Fruit fly (Drosophila melanogaster) whole organism, embryonic: ENCODE results near the gene spn-B.

Experiments
- Antp ChIP-seq: fragments of 200-800 bp; sonication (Bioruptor generic); optimal IDR thresholded peaks from 3 replicates; lab custom pipeline; 2016; ENCODE audit warnings: missing biosample characterization, missing genetic modification characterization
- Awh ChIP-seq: fragments of 200-800 bp; sonication (Bioruptor generic); IDR thresholded peaks from 2 replicates; pipeline ENCODE4, ENCODE4 v1.3.6; 2022; ENCODE audit warnings: missing biosample characterization, missing genetic modification characterization
- B-H1 ChIP-seq: fragments of 200-800 bp; sonication (Bioruptor generic); IDR thresholded peaks from 3 replicates; pipeline ENCODE4 v1.3.6; 2022; ENCODE audit warnings: missing biosample characterization, missing genetic modification characterization
- CG10147 ChIP-seq: fragments of 200-800 bp; sonication (Bioruptor generic); optimal IDR thresholded peaks from 2 replicates; lab custom pipeline; 2019; ENCODE audit warnings: missing biosample characterization, mild to moderate bottlenecking, missing genetic modification characterization, moderate library complexity
- CG1024 ChIP-seq: fragments of 200-800 bp; sonication (Bioruptor generic); IDR thresholded peaks from 2 replicates; pipeline ENCODE4 v1.3.6; 2022; ENCODE audit warnings: missing biosample characterization, missing genetic modification characterization
- CG10321 ChIP-seq: fragments of 200-800 bp; sonication (Bioruptor generic); IDR thresholded peaks from 2 replicates; pipeline ENCODE4 v1.3.6; 2022; ENCODE audit warnings: missing biosample characterization, missing genetic modification characterization
- CG10565 ChIP-seq: fragments of 200-800 bp; sonication (Bioruptor generic); optimal IDR thresholded peaks from 3 replicates; lab custom pipeline; 2016; ENCODE audit warnings: missing biosample characterization, mild to moderate bottlenecking, missing genetic modification characterization
- CG11398 ChIP-seq: fragments of 200-800 bp; sonication (Bioruptor generic); optimal IDR thresholded peaks from 2 replicates; lab custom pipeline; 2016; ENCODE audit warnings: missing biosample characterization, missing genetic modification characterization
- CG11695 ChIP-seq: fragments of 200-800 bp; sonication (Bioruptor generic); IDR thresholded peaks from 3 replicates; pipeline ENCODE4 v1.3.6; 2022; ENCODE audit warnings: missing biosample characterization, missing genetic modification characterization
- CG14050 ChIP-seq: fragments of 200-800 bp; sonication (Bioruptor generic); IDR thresholded peaks from 3 replicates; pipeline ENCODE4 v1.3.6; 2022; ENCODE audit warnings: missing biosample characterization, missing genetic modification characterization
- CG1529 ChIP-seq: fragments of 200-800 bp; sonication (Bioruptor generic); optimal IDR thresholded peaks from 3 replicates; lab custom pipeline; 2018; ENCODE audit warnings: missing biosample characterization, missing genetic modification characterization
- CG1603 ChIP-seq: fragments of 200-800 bp; sonication (Bioruptor generic); optimal IDR thresholded peaks from 2 replicates; lab custom pipeline; 2019; ENCODE audit warnings: missing biosample characterization, mild to moderate bottlenecking, missing genetic modification characterization, moderate library complexity
- CG16779 ChIP-seq: fragments of 200-800 bp; sonication (Bioruptor generic); IDR thresholded peaks from 2 replicates; pipeline ENCODE4 v1.3.6; 2022; ENCODE audit warnings: missing biosample characterization, missing genetic modification characterization
- CG16813 ChIP-seq: fragments of 200-800 bp; sonication (Bioruptor generic); IDR thresholded peaks from 3 replicates; pipeline ENCODE4 v1.3.6; 2022; ENCODE audit warnings: missing biosample characterization, missing genetic modification characterization; ENCODE audit not compliant: partially characterized antibody
- CG1792 ChIP-seq: fragments of 200-800 bp; sonication (Bioruptor generic); optimal IDR thresholded peaks from 2 replicates; lab custom pipeline; 2016; ENCODE audit warnings: missing biosample characterization, missing genetic modification characterization
- CG2875 ChIP-seq: fragments of 200-800 bp; sonication (Bioruptor generic); optimal IDR thresholded peaks from 2 replicates; lab custom pipeline; 2017; ENCODE audit warnings: missing biosample characterization, mild to moderate bottlenecking, missing genetic modification characterization, missing genetic modification reagents
- CG30431 ChIP-seq: fragments of 200-800 bp; sonication (Bioruptor generic); optimal IDR thresholded peaks from 2 replicates; lab custom pipeline; 2017; ENCODE audit warnings: missing biosample characterization, missing genetic modification characterization
- CG3163 ChIP-seq: fragments of 200-800 bp; sonication (Bioruptor generic); optimal IDR thresholded peaks from 3 replicates; lab custom pipeline; 2016; ENCODE audit warnings: missing biosample characterization, missing genetic modification characterization
- CG34422 ChIP-seq: fragments of 200-800 bp; sonication (Bioruptor generic); IDR thresholded peaks from 3 replicates; pipeline ENCODE4 v1.3.6; 2022; ENCODE audit warnings: missing biosample characterization, missing genetic modification characterization
- CG6175 ChIP-seq: fragments of 200-800 bp; sonication (Bioruptor generic); IDR thresholded peaks from 3 replicates; pipeline ENCODE4 v1.3.6; 2022; ENCODE audit warnings: missing biosample characterization, missing genetic modification characterization
- CG6272 ChIP-seq: fragments of 200-800 bp; sonication (Bioruptor generic); IDR thresholded peaks from 2 replicates; pipeline ENCODE4 v1.3.6; 2022; ENCODE audit warnings: missing biosample characterization, missing genetic modification characterization
- CG9876 ChIP-seq: fragments of 200-800 bp; sonication (Bioruptor generic); optimal IDR thresholded peaks from 2 replicates; lab custom pipeline; 2016; ENCODE audit warnings: missing biosample characterization, missing genetic modification characterization
- CTCF ChIP-seq: fragments of 200-800 bp; sonication (Bioruptor generic); optimal IDR thresholded peaks from 2 replicates; lab custom pipeline; 2017; ENCODE audit warnings: missing biosample characterization, mild to moderate bottlenecking, missing genetic modification characterization, moderate library complexity
- Dek ChIP-seq: fragments of 200-800 bp; sonication (Bioruptor generic); optimal IDR thresholded peaks from 3 replicates; lab custom pipeline; 2019; ENCODE audit warnings: missing biosample characterization, mild to moderate bottlenecking, missing genetic modification characterization, moderate library complexity
- Drgx ChIP-seq: fragments of 200-800 bp; sonication (Bioruptor generic); IDR thresholded peaks from 2 replicates; pipeline ENCODE4 v1.3.6; 2022; ENCODE audit warnings: missing biosample characterization, missing genetic modification characterization
- GATAe ChIP-seq: fragments of 200-800 bp; sonication (Bioruptor generic); conservative IDR thresholded peaks from 2 replicates; pipeline ENCODE4 v1.3.6; 2022; ENCODE audit warnings: missing biosample characterization, missing genetic modification characterization
- H2.0 ChIP-seq: fragments of 200-800 bp; sonication (Bioruptor generic); IDR thresholded peaks from 2 replicates; pipeline ENCODE4 v1.3.6; 2022; ENCODE audit warnings: missing biosample characterization, missing genetic modification characterization
- Hey ChIP-seq: fragments of 200-800 bp; sonication (Bioruptor generic); optimal IDR thresholded peaks from 3 replicates; lab custom pipeline; 2018; ENCODE audit warnings: missing biosample characterization, mild to moderate bottlenecking, missing genetic modification characterization
- HmgD ChIP-seq: fragments of 200-800 bp; sonication (Bioruptor generic); optimal IDR thresholded peaks from 3 replicates; lab custom pipeline; 2016; ENCODE audit warnings: missing biosample characterization, missing genetic modification characterization
- Hsf ChIP-seq: fragments of 200-800 bp; sonication (Bioruptor generic); optimal IDR thresholded peaks from 3 replicates; lab custom pipeline; 2016; ENCODE audit warnings: missing biosample characterization, missing genetic modification characterization
- Mes4 ChIP-seq: fragments of 200-800 bp; sonication (Bioruptor generic); optimal IDR thresholded peaks from 2 replicates; lab custom pipeline; 2016; ENCODE audit warnings: missing biosample characterization, missing genetic modification characterization
- NC2α ChIP-seq: fragments of 200-800 bp; sonication (Bioruptor generic); optimal IDR thresholded peaks from 2 replicates; lab custom pipeline; 2016; ENCODE audit warnings: missing biosample characterization, missing genetic modification characterization
- Oaz ChIP-seq: fragments of 200-800 bp; sonication (Bioruptor generic); IDR thresholded peaks from 2 replicates; pipeline ENCODE4 v1.3.6; 2022; ENCODE audit warnings: missing biosample characterization, missing genetic modification characterization
- Ptx1 ChIP-seq: fragments of 200-800 bp; sonication (Bioruptor generic); IDR thresholded peaks from 2 replicates; pipeline ENCODE4 v1.3.6; 2022; ENCODE audit warnings: missing biosample characterization, missing genetic modification characterization
- Side ChIP-seq: fragments of 200-800 bp; sonication (Bioruptor generic); optimal IDR thresholded peaks from 2 replicates; lab custom pipeline; 2016; ENCODE audit warnings: missing biosample characterization, missing genetic modification characterization
- Sox102F ChIP-seq: fragments of 200-800 bp; sonication (Bioruptor generic); optimal IDR thresholded peaks from 2 replicates; lab custom pipeline; 2018; ENCODE audit warnings: missing biosample characterization, mild to moderate bottlenecking, missing genetic modification characterization, moderate library complexity
- abd-A ChIP-seq: fragments of 200-800 bp; sonication (Bioruptor generic); optimal IDR thresholded peaks from 3 replicates; lab custom pipeline; 2019; ENCODE audit warnings: missing biosample characterization, mild to moderate bottlenecking, missing genetic modification characterization, moderate library complexity
- ash1 ChIP-seq: fragments of 200-800 bp; sonication (Bioruptor generic); optimal IDR thresholded peaks from 2 replicates; lab custom pipeline; 2018; ENCODE audit warnings: missing biosample characterization, mild to moderate bottlenecking, missing genetic modification characterization
- bbx ChIP-seq: fragments of 200-800 bp; sonication (Bioruptor generic); IDR thresholded peaks from 2 replicates; pipeline ENCODE4 v1.3.6; 2022; ENCODE audit warnings: missing biosample characterization, missing genetic modification characterization; ENCODE audit not compliant: partially characterized antibody
- br ChIP-seq: fragments of >200 bp; optimal IDR thresholded peaks from 2 replicates; lab custom pipeline; 2017
- da ChIP-seq: fragments of 200-800 bp; sonication (Bioruptor generic); optimal IDR thresholded peaks from 2 replicates; lab custom pipeline; 2016; ENCODE audit warnings: missing biosample characterization, missing genetic modification characterization
- dmrt11E ChIP-seq: fragments of 200-800 bp; sonication (Bioruptor generic); optimal IDR thresholded peaks from 3 replicates; lab custom pipeline; 2018; ENCODE audit warnings: missing biosample characterization, mild to moderate bottlenecking, missing genetic modification characterization, moderate library complexity
- dmrt99B ChIP-seq: fragments of 200-800 bp; sonication (Bioruptor generic); optimal IDR thresholded peaks from 2 replicates; lab custom pipeline; 2018; ENCODE audit warnings: missing biosample characterization, mild to moderate bottlenecking, missing genetic modification characterization, moderate library complexity
- dpn ChIP-seq, 2 experiments: fragments of 200-800 bp; sonication (Bioruptor generic); optimal IDR thresholded peaks; 3 replicates each; lab custom pipeline; 2016; ENCODE audit warnings: missing biosample characterization in 2 of 2, missing genetic modification characterization in 2 of 2
- emc ChIP-seq: fragments of 200-800 bp; sonication (Bioruptor generic); optimal IDR thresholded peaks from 2 replicates; lab custom pipeline; 2016; ENCODE audit warnings: missing biosample characterization, missing genetic modification characterization
- gem ChIP-seq: fragments of 200-800 bp; sonication (Bioruptor generic); optimal IDR thresholded peaks from 2 replicates; lab custom pipeline; 2019; ENCODE audit warnings: missing biosample characterization, mild to moderate bottlenecking, missing genetic modification characterization, moderate library complexity
- gsb-n ChIP-seq: fragments of 200-800 bp; sonication (Bioruptor generic); optimal IDR thresholded peaks from 3 replicates; lab custom pipeline; 2018; ENCODE audit warnings: missing biosample characterization, mild to moderate bottlenecking, missing genetic modification characterization
- hb ChIP-seq: fragments of 200-800 bp; sonication (Bioruptor generic); IDR thresholded peaks from 3 replicates; pipeline ENCODE4 v1.3.6; 2022; ENCODE audit warnings: missing biosample characterization, missing genetic modification characterization; ENCODE audit not compliant: partially characterized antibody
- jigr1 ChIP-seq: fragments of 200-800 bp; sonication (Bioruptor generic); IDR thresholded peaks from 3 replicates; pipeline ENCODE4 v1.3.6; 2022; ENCODE audit warnings: missing biosample characterization, missing genetic modification characterization
- ken ChIP-seq: fragments of 200-800 bp; sonication (Bioruptor generic); IDR thresholded peaks from 3 replicates; pipeline ENCODE4 v1.3.6; 2022; ENCODE audit warnings: missing biosample characterization, missing genetic modification characterization
- nmo ChIP-seq: fragments of 200-800 bp; sonication (Bioruptor generic); optimal IDR thresholded peaks from 2 replicates; lab custom pipeline; 2018; ENCODE audit warnings: missing biosample characterization, mild to moderate bottlenecking, missing genetic modification characterization, moderate library complexity
- rib ChIP-seq: fragments of 200-800 bp; sonication (Bioruptor generic); IDR thresholded peaks from 2 replicates; pipeline ENCODE4 v1.3.6; 2022; ENCODE audit warnings: missing biosample characterization, missing genetic modification characterization
- stc ChIP-seq: fragments of 200-800 bp; sonication (Bioruptor generic); IDR thresholded peaks from 2 replicates; pipeline ENCODE4 v1.3.6; 2022; ENCODE audit warnings: missing biosample characterization, missing genetic modification characterization
- tll ChIP-seq, 2 experiments: fragments of 200-800 bp in 1 of 2; fragments of >200 bp in 1 of 2; sonication (Bioruptor generic) in 1 of 2; optimal IDR thresholded peaks; 2 replicates each; lab custom pipeline; 2017 to 2019; ENCODE audit warnings: missing biosample characterization in 2 of 2, missing genetic modification characterization in 2 of 2, mild to moderate bottlenecking in 1 of 2, moderate library complexity in 1 of 2

The spn-B gene

dm6 chr3R:14373828-14374217 is 46.0 kb downstream of the spn-B start (continued):
- TF ChIP-seq rib (GFP tag; lab: Robert Waterston, UW) (no peak), emc (GFP tag; lab: Kevin White, UChicago) (no peak), Ptx1 (no peak), Hey (tag; lab: Kevin White, UChicago) (no peak), CG3163 (no peak), CG16813 (GFP tag; lab: Robert Waterston, UW) (no peak), ash1 (no peak), GATAe (GFP tag; lab: Robert Waterston, UW) (no peak), CG2875 (GFP tag; lab: Kevin White, UChicago) (no peak), Dek (no peak), CG34422 (GFP tag; lab: Robert Waterston, UW) (no peak), Sox102F (peak; percentile 20), ken (no peak), CG11695 (GFP tag; lab: Robert Waterston, UW) (0 out of 3 replicates have a peak, but pooled peaks have one; percentile 23), CTCF (GFP tag; lab: Kevin White, UChicago) (no peak), gem (tag; lab: Kevin White, UChicago) (peak; percentile 24), HmgD (GFP tag; lab: Kevin White, UChicago) (no peak), Oaz (GFP tag; lab: Robert Waterston, UW) (no peak), dpn (GFP tag; optimal IDR thresholded peaks at IDR 0.05; lab: Kevin White, UChicago) (no peak), Hsf (GFP tag; lab: Kevin White, UChicago) (no peak), CG14050 (GFP tag; lab: Robert Waterston, UW) (no peak), CG1792 (no peak), CG30431 (GFP tag; lab: Kevin White, UChicago) (no peak), br (lab: Kevin White, UChicago) (no peak), CG6272 (GFP tag; lab: Robert Waterston, UW) (no peak), B-H1 (GFP tag; lab: Robert Waterston, UW) (no peak), CG10565 (GFP tag; lab: Kevin White, UChicago) (no peak), Drgx (peak; percentile 85), bbx (GFP tag; lab: Robert Waterston, UW) (no peak), abd-A (tag; lab: Kevin White, UChicago) (no peak), gsb-n (tag; lab: Kevin White, UChicago) (no peak), CG10147 (GFP tag; lab: Kevin White, UChicago) (no peak), Awh (GFP tag; lab: Robert Waterston, UW) (0 out of 2 replicates have a peak, but pooled peaks have one; percentile 11), CG1024 (GFP tag; lab: Robert Waterston, UW) (no peak), da (GFP tag; lab: Kevin White, UChicago) (no peak), CG1603 (tag; lab: Kevin White, UChicago) (no peak), Antp (GFP tag; lab: Kevin White, UChicago) (no peak), H2.0 (GFP tag; lab: Robert Waterston, UW) (no peak), CG1529 (GFP tag; lab: Kevin White, UChicago) (no peak), jigr1 (GFP tag; lab: Robert Waterston, UW) (no peak), hb (GFP tag; lab: Robert Waterston, UW) (no peak), dmrt99B (tag; lab: Kevin White, UChicago) (peak; percentile 15), CG11398 (GFP tag; lab: Kevin White, UChicago) (no peak), stc (peak; percentile 33; the same call in 1 of the 2 replicates), nmo (GFP tag; lab: Kevin White, UChicago) (peak; percentile 1), NC2α (GFP tag; lab: Kevin White, UChicago) (no peak), Side (no peak), tll (GFP tag; optimal IDR thresholded peaks at IDR 0.05; lab: Kevin White, UChicago) (no peak), CG6175 (no peak), CG9876 (GFP tag; lab: Kevin White, UChicago) (no peak), Mes4 (GFP tag; lab: Kevin White, UChicago) (no peak), CG10321 (GFP tag; lab: Robert Waterston, UW) (no peak), CG16779 (GFP tag; lab: Robert Waterston, UW) (no peak), dmrt11E (tag; lab: Kevin White, UChicago) (peak; percentile 1)
